Worm (Caenorhabditis elegans) whole organism, L2 larva: Measurements from ENCODE around the gene mml-1.

Source experiments
- C34F6.9 ChIP-seq: fragments of 150-350 bp; optimal IDR thresholded peaks from 2 replicates; lab custom pipeline; 2014; ENCODE audit warnings: missing biosample characterization, missing genetic modification characterization
- F13H6.1 ChIP-seq: sonication (generic microtip); optimal IDR thresholded peaks from 2 replicates; lab custom pipeline; 2016; ENCODE audit warnings: missing genetic modification characterization, missing compliant biosample characterization
- R02D3.7 ChIP-seq: fragments of 150-350 bp; optimal IDR thresholded peaks from 2 replicates; lab custom pipeline; 2014; ENCODE audit warnings: missing biosample characterization, missing genetic modification characterization
- Y55F3AM.14 ChIP-seq: fragments of 200-800 bp; sonication (Bioruptor generic); optimal IDR thresholded peaks from 2 replicates; lab custom pipeline; 2018; ENCODE audit warnings: mild to moderate bottlenecking, missing genetic modification characterization, missing compliant biosample characterization
- ZK546.5 ChIP-seq: sonication (generic microtip); optimal IDR thresholded peaks from 2 replicates; lab custom pipeline; 2017; ENCODE audit warnings: missing biosample characterization, missing genetic modification characterization
- alr-1 ChIP-seq: fragments of 150-350 bp; optimal IDR thresholded peaks from 2 replicates; lab custom pipeline; 2014; ENCODE audit warnings: missing biosample characterization, missing genetic modification characterization
- aly-2 ChIP-seq: fragments of 150-350 bp; optimal IDR thresholded peaks from 2 replicates; lab custom pipeline; 2014; ENCODE audit warnings: missing biosample characterization, missing genetic modification characterization
- ama-1 ChIP-seq: fragments of 150-350 bp; optimal IDR thresholded peaks from 2 replicates; lab custom pipeline; 2018; ENCODE audit warnings: inconsistent platforms
- blmp-1 ChIP-seq: sonication (generic microtip); optimal IDR thresholded peaks from 2 replicates; lab custom pipeline; 2017; ENCODE audit warnings: missing genetic modification characterization, mild to moderate bottlenecking, missing compliant biosample characterization, antibody characterized with exemption, moderate library complexity; ENCODE audit not compliant: insufficient read depth
- ceh-16 ChIP-seq: fragments of 150-350 bp; optimal IDR thresholded peaks from 2 replicates; lab custom pipeline; 2014; ENCODE audit warnings: missing biosample characterization, missing genetic modification characterization
- ceh-82 ChIP-seq: fragments of 150-350 bp; optimal IDR thresholded peaks from 2 replicates; lab custom pipeline; 2014; ENCODE audit warnings: missing biosample characterization, missing genetic modification characterization
- crh-2 ChIP-seq: sonication (generic microtip); optimal IDR thresholded peaks from 2 replicates; lab custom pipeline; 2017; ENCODE audit warnings: missing biosample characterization, missing genetic modification characterization
- dmd-4 ChIP-seq: sonication (generic microtip); optimal IDR thresholded peaks from 2 replicates; lab custom pipeline; 2017; ENCODE audit warnings: missing biosample characterization, missing genetic modification characterization
- egl-27 ChIP-seq: sonication (generic microtip); optimal IDR thresholded peaks from 3 replicates; lab custom pipeline; 2017; ENCODE audit warnings: missing biosample characterization, missing genetic modification reagents, missing genetic modification characterization
- elt-1 ChIP-seq: fragments of 150-350 bp; optimal IDR thresholded peaks from 2 replicates; lab custom pipeline; 2014; ENCODE audit warnings: missing biosample characterization, missing genetic modification characterization
- elt-3 ChIP-seq: sonication (generic microtip); optimal IDR thresholded peaks from 2 replicates; lab custom pipeline; 2017; ENCODE audit warnings: missing biosample characterization, missing genetic modification characterization
- fos-1 ChIP-seq: fragments of 150-350 bp; optimal IDR thresholded peaks from 2 replicates; lab custom pipeline; 2014; ENCODE audit warnings: missing biosample characterization, missing genetic modification characterization
- gmeb-1 ChIP-seq: fragments of 150-350 bp; optimal IDR thresholded peaks from 2 replicates; lab custom pipeline; 2014; ENCODE audit warnings: missing biosample characterization, missing genetic modification characterization
- lin-11 ChIP-seq: fragments of 150-350 bp; sonication (generic microtip); optimal IDR thresholded peaks from 2 replicates; lab custom pipeline; 2014; ENCODE audit warnings: missing biosample characterization, missing genetic modification characterization, inconsistent platforms, mixed read lengths
- lin-13 ChIP-seq: fragments of 150-350 bp; optimal IDR thresholded peaks from 2 replicates; lab custom pipeline; 2014; ENCODE audit warnings: missing biosample characterization, missing genetic modification reagents, missing genetic modification characterization
- lin-39 ChIP-seq: fragments of 150-350 bp; optimal IDR thresholded peaks from 2 replicates; lab custom pipeline; 2014; ENCODE audit warnings: missing biosample characterization, missing genetic modification reagents, missing genetic modification characterization
- lsy-2 ChIP-seq, 2 experiments: fragments of 150-350 bp in 1 of 2; sonication (generic microtip) in 1 of 2; optimal IDR thresholded peaks; 2 replicates each; lab custom pipeline; 2014 to 2017; ENCODE audit warnings: missing biosample characterization in 2 of 2, missing genetic modification characterization in 2 of 2
- mab-5 ChIP-seq: fragments of 150-350 bp; optimal IDR thresholded peaks from 2 replicates; lab custom pipeline; 2014; ENCODE audit warnings: missing biosample characterization, missing genetic modification characterization
- mbf-1 ChIP-seq: sonication (generic microtip); optimal IDR thresholded peaks from 2 replicates; lab custom pipeline; 2017; ENCODE audit warnings: missing biosample characterization, missing genetic modification characterization
- mdl-1 ChIP-seq, 2 experiments: fragments of 150-350 bp in 1 of 2; sonication (generic microtip) in 1 of 2; optimal IDR thresholded peaks; 2 replicates each; lab custom pipeline; 2017; ENCODE audit warnings: missing biosample characterization in 2 of 2, missing genetic modification characterization in 2 of 2
- nhr-10 ChIP-seq: sonication (generic microtip); optimal IDR thresholded peaks from 2 replicates; lab custom pipeline; 2017; ENCODE audit warnings: missing biosample characterization, missing genetic modification characterization
- nhr-11 ChIP-seq: fragments of 150-350 bp; optimal IDR thresholded peaks from 2 replicates; lab custom pipeline; 2014; ENCODE audit warnings: missing biosample characterization, missing genetic modification characterization
- nhr-12 ChIP-seq: fragments of 150-350 bp; optimal IDR thresholded peaks from 2 replicates; lab custom pipeline; 2014; ENCODE audit warnings: missing biosample characterization, missing genetic modification characterization
- nhr-129 ChIP-seq: fragments of 150-350 bp; optimal IDR thresholded peaks from 2 replicates; lab custom pipeline; 2014; ENCODE audit warnings: missing biosample characterization, missing genetic modification characterization
- nhr-21 ChIP-seq: fragments of 150-350 bp; optimal IDR thresholded peaks from 2 replicates; lab custom pipeline; 2014; ENCODE audit warnings: missing biosample characterization, missing genetic modification characterization
- nhr-23 ChIP-seq: fragments of 150-350 bp; optimal IDR thresholded peaks from 2 replicates; lab custom pipeline; 2014; ENCODE audit warnings: missing biosample characterization, missing genetic modification reagents, missing genetic modification characterization
- nhr-237 ChIP-seq: fragments of 150-350 bp; optimal IDR thresholded peaks from 2 replicates; lab custom pipeline; 2014; ENCODE audit warnings: missing biosample characterization, missing genetic modification characterization
- nhr-25 ChIP-seq: fragments of 150-350 bp; sonication (generic microtip); optimal IDR thresholded peaks from 3 replicates; lab custom pipeline; 2014; ENCODE audit warnings: missing biosample characterization, missing genetic modification characterization
- nhr-6 ChIP-seq: fragments of 150-350 bp; optimal IDR thresholded peaks from 2 replicates; lab custom pipeline; 2014; ENCODE audit warnings: missing biosample characterization, missing genetic modification characterization
- nhr-77 ChIP-seq: fragments of 150-350 bp; optimal IDR thresholded peaks from 2 replicates; lab custom pipeline; 2014; ENCODE audit warnings: missing biosample characterization, missing genetic modification characterization
- peb-1 ChIP-seq: fragments of 150-350 bp; optimal IDR thresholded peaks from 2 replicates; lab custom pipeline; 2014; ENCODE audit warnings: missing biosample characterization, missing genetic modification characterization
- sem-4 ChIP-seq: fragments of 150-350 bp; optimal IDR thresholded peaks from 2 replicates; lab custom pipeline; 2014; ENCODE audit warnings: missing biosample characterization, missing genetic modification reagents, missing genetic modification characterization
- skn-1 ChIP-seq: sonication (generic microtip); optimal IDR thresholded peaks from 2 replicates; lab custom pipeline; 2017; ENCODE audit warnings: missing biosample characterization, missing genetic modification characterization
- sma-3 ChIP-seq: sonication (generic microtip); optimal IDR thresholded peaks from 2 replicates; lab custom pipeline; 2016; ENCODE audit warnings: missing genetic modification reagents, missing genetic modification characterization, missing compliant biosample characterization
- sma-9 ChIP-seq, 2 experiments: fragments of 150-350 bp in 1 of 2; sonication (generic microtip) in 1 of 2; optimal IDR thresholded peaks; 2 replicates each; lab custom pipeline; 2014 to 2016; ENCODE audit warnings: missing genetic modification characterization in 2 of 2, mild to moderate bottlenecking in 1 of 2, missing biosample characterization in 1 of 2, missing compliant biosample characterization in 1 of 2, missing genetic modification reagents in 1 of 2, moderate library complexity in 1 of 2
- snpc-4 ChIP-seq: fragments of 150-350 bp; optimal IDR thresholded peaks from 2 replicates; lab custom pipeline; 2014; ENCODE audit warnings: missing biosample characterization, missing genetic modification characterization
- unc-39 ChIP-seq: fragments of 150-350 bp; optimal IDR thresholded peaks from 2 replicates; lab custom pipeline; 2014; ENCODE audit warnings: missing biosample characterization, missing genetic modification characterization
- unc-55 ChIP-seq: fragments of 150-350 bp; sonication (generic microtip); optimal IDR thresholded peaks from 3 replicates; lab custom pipeline; 2014; ENCODE audit warnings: missing biosample characterization, missing genetic modification reagents, missing genetic modification characterization
- unc-62 ChIP-seq: fragments of 150-350 bp; optimal IDR thresholded peaks from 2 replicates; lab custom pipeline; 2014; ENCODE audit warnings: missing biosample characterization, missing genetic modification reagents, missing genetic modification characterization
- zag-1 ChIP-seq: fragments of 150-350 bp; optimal IDR thresholded peaks from 2 replicates; lab custom pipeline; 2014; ENCODE audit warnings: missing biosample characterization, missing genetic modification characterization
- ztf-1 ChIP-seq: fragments of 200-800 bp; sonication (Bioruptor generic); conservative IDR thresholded peaks from 2 replicates; pipeline ENCODE4 v1.3.6; 2022; ENCODE audit warnings: missing genetic modification characterization, missing compliant biosample characterization
- ztf-11 ChIP-seq: sonication (generic microtip); optimal IDR thresholded peaks from 2 replicates; lab custom pipeline; 2017; ENCODE audit warnings: missing biosample characterization, missing genetic modification characterization
- ztf-4 ChIP-seq: fragments of 150-350 bp; optimal IDR thresholded peaks from 2 replicates; lab custom pipeline; 2014; ENCODE audit warnings: missing biosample characterization, missing genetic modification characterization

Gene mml-1

DNA sequence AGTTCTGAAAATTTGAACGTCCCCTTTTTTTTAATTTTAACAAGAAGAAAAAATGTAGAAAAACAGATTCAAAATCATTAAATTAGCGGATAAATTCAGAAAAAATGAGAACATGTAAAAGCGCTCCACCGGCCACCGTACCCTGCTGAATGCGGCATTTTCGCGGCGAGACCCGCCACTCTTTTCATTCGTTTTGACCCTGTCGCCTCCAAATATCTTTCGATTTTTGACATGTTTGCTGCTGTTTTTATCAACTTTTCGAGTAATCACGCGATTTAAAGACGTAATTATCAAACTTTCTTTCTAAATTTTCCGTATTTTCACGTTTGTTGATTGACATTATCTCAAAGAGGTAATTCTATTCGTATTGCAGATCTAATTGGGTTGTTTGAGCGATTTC lies 38.3 kb downstream of the mml-1 start, which contains the start of gene gsp-2 (continued):
- TF ChIP-seq ztf-1 (GFP tag; lab: Robert Waterston, UW) (no peak), zag-1 (tag; lab: Kevin White, UChicago) (no peak)

DNA sequence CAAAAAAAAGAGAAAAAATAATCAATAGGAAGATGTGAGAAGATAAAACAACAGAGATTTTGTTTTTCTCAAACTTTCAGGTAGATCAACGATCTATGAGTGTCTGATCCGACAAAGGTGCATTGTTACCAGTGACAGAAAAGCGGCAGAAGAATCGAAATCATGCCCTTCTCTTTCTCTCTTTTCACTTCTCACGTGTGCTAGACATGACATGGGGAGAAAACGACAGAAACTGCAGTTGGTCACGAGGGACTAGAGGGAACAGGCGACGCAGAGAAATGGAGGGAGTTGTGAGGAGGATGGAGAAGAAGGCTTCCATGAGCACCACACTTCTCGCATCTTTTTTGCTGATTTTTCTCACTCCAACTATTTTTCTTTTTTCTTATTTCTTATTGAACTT lies 39.3 kb downstream of the mml-1 start, which contains the start of gene F56C9.10:
F56C9.10 (minus strand) TSS at position 97 of the 400 bp plus-strand sequence.
- TF ChIP-seq unc-62 (GFP tag; lab: Kevin White, UChicago) (peak; percentile 52), fos-1 (tag; lab: Kevin White, UChicago) (peak; percentile 86), lsy-2 (tag; optimal IDR thresholded peaks at IDR 0.05; lab: Kevin White, UChicago) (peak; percentile 39 to 93), zag-1 (tag; lab: Kevin White, UChicago) (peak; percentile 84), ztf-11 (tag; lab: Kevin White, UChicago) (no peak), snpc-4 (tag; lab: Kevin White, UChicago) (peak; percentile 30), nhr-23 (tag; lab: Kevin White, UChicago) (no peak), mab-5 (tag; lab: Kevin White, UChicago) (peak; percentile 35), sem-4 (peak; percentile 83), ceh-16 (tag; lab: Kevin White, UChicago) (no peak), aly-2 (tag; lab: Kevin White, UChicago) (no peak), sma-9 (GFP tag; optimal IDR thresholded peaks at IDR 0.05; lab: Kevin White, UChicago) (peak; percentile 89), sma-9 (tag; optimal IDR thresholded peaks at IDR 0.05; lab: Kevin White, UChicago) (no peak), R02D3.7 (tag; lab: Kevin White, UChicago) (no peak), sma-3 (GFP tag; lab: Kevin White, UChicago) (peak; percentile 88), nhr-6 (tag; lab: Kevin White, UChicago) (peak; percentile 54), mbf-1 (no peak), alr-1 (tag; lab: Kevin White, UChicago) (no peak), ztf-1 (GFP tag; lab: Robert Waterston, UW) (no peak), peb-1 (no peak), mdl-1 (tag; optimal IDR thresholded peaks at IDR 0.05; lab: Kevin White, UChicago) (peak; percentile 90 to 95), egl-27 (tag; lab: Kevin White, UChicago) (peak; percentile 63), nhr-129 (tag; lab: Kevin White, UChicago) (peak; percentile 98), ama-1 (lab: Kevin White, UChicago) (peak; percentile 66), nhr-12 (tag; lab: Kevin White, UChicago) (no peak), elt-1 (tag; lab: Kevin White, UChicago) (no peak), lin-13 (GFP tag; lab: Kevin White, UChicago) (peak; percentile 77), nhr-237 (tag; lab: Kevin White, UChicago) (no peak), unc-55 (GFP tag; lab: Kevin White, UChicago) (peak; percentile 72), skn-1 (tag; lab: Kevin White, UChicago) (peak; percentile 1), elt-3 (tag; lab: Kevin White, UChicago) (no peak), lin-11 (tag; lab: Kevin White, UChicago) (peak; percentile 77), lin-39 (no peak), dmd-4 (tag; lab: Kevin White, UChicago) (no peak), gmeb-1 (tag; lab: Kevin White, UChicago) (peak; percentile 79), nhr-21 (peak; percentile 90), nhr-77 (tag; lab: Kevin White, UChicago) (no peak), nhr-25 (tag; lab: Kevin White, UChicago) (peak; percentile 92), nhr-10 (tag; lab: Kevin White, UChicago) (no peak), unc-39 (tag; lab: Kevin White, UChicago) (no peak), blmp-1 (tag; lab: Kevin White, UChicago) (peak; percentile 99), Y55F3AM.14 (GFP tag; lab: Kevin White, UChicago) (peak; percentile 63), ztf-4 (tag; lab: Kevin White, UChicago) (peak; percentile 92), nhr-11 (tag; lab: Kevin White, UChicago) (no peak), F13H6.1 (peak; percentile 85), ZK546.5 (tag; lab: Kevin White, UChicago) (peak; percentile 54), crh-2 (tag; lab: Kevin White, UChicago) (peak; percentile 91), ceh-82 (tag; lab: Kevin White, UChicago) (no peak), C34F6.9 (peak; percentile 98)
